Fruit fly (Drosophila melanogaster) whole organism, embryonic: ENCODE data around the gene Peritrophin-15a.

ENCODE experiments used
- Ada2b ChIP-seq: fragments of 200-800 bp; sonication (Bioruptor generic); IDR thresholded peaks from 2 replicates; pipeline ENCODE4 v1.3.6; 2022; ENCODE audit warnings: missing biosample characterization, missing genetic modification characterization
- BtbVII ChIP-seq: fragments of 200-800 bp; sonication (Bioruptor generic); optimal IDR thresholded peaks from 3 replicates; lab custom pipeline; 2017; ENCODE audit warnings: missing biosample characterization, mild to moderate bottlenecking, missing genetic modification characterization
- CG10267 ChIP-seq: fragments of 200-800 bp; sonication (Bioruptor generic); optimal IDR thresholded peaks from 2 replicates; lab custom pipeline; 2018; ENCODE audit warnings: missing biosample characterization, mild to moderate bottlenecking, missing genetic modification characterization, moderate library complexity
- CG10431 ChIP-seq: fragments of 200-800 bp; sonication (Bioruptor generic); optimal IDR thresholded peaks from 3 replicates; lab custom pipeline; 2018; ENCODE audit warnings: missing biosample characterization, mild to moderate bottlenecking, missing genetic modification characterization
- CG10979 ChIP-seq: fragments of 200-800 bp; sonication (Bioruptor generic); optimal IDR thresholded peaks from 2 replicates; lab custom pipeline; 2018; ENCODE audit warnings: missing biosample characterization, mild to moderate bottlenecking, missing genetic modification characterization, moderate library complexity
- CG11085 ChIP-seq: fragments of 200-800 bp; sonication (Bioruptor generic); IDR thresholded peaks from 2 replicates; pipeline ENCODE4 v1.3.6; 2022; ENCODE audit warnings: missing biosample characterization, missing genetic modification characterization
- CG1233 ChIP-seq: fragments of 200-800 bp; sonication (Bioruptor generic); optimal IDR thresholded peaks from 4 replicates; lab custom pipeline; 2018; ENCODE audit warnings: missing biosample characterization, mild to moderate bottlenecking, missing genetic modification characterization
- CG12391 ChIP-seq: fragments of 200-800 bp; sonication (Bioruptor generic); optimal IDR thresholded peaks from 3 replicates; lab custom pipeline; 2018; ENCODE audit warnings: missing biosample characterization, mild to moderate bottlenecking, missing genetic modification characterization, moderate library complexity
- CG13424 ChIP-seq: fragments of 200-800 bp; sonication (Bioruptor generic); optimal IDR thresholded peaks from 2 replicates; lab custom pipeline; 2019; ENCODE audit warnings: missing biosample characterization, mild to moderate bottlenecking, missing genetic modification characterization, moderate library complexity
- CG14667 ChIP-seq: fragments of 200-800 bp; sonication (Bioruptor generic); IDR thresholded peaks from 2 replicates; pipeline ENCODE4 v1.3.6; 2022; ENCODE audit warnings: missing biosample characterization, missing genetic modification characterization
- CG18011 ChIP-seq: fragments of 200-800 bp; sonication (Bioruptor generic); optimal IDR thresholded peaks from 2 replicates; lab custom pipeline; 2017; ENCODE audit warnings: missing biosample characterization, missing genetic modification characterization, mild to moderate bottlenecking, moderate library complexity, missing genotype
- CG1832 ChIP-seq: fragments of 200-800 bp; sonication (Bioruptor generic); optimal IDR thresholded peaks from 2 replicates; lab custom pipeline; 2017; ENCODE audit warnings: missing biosample characterization, mild to moderate bottlenecking, missing genetic modification characterization, inconsistent platforms
- CG2712 ChIP-seq: fragments of 200-800 bp; optimal IDR thresholded peaks from 3 replicates; lab custom pipeline; 2019; ENCODE audit warnings: missing biosample characterization, mild to moderate bottlenecking, missing genetic modification characterization, moderate library complexity
- CG30020 ChIP-seq: fragments of 200-800 bp; optimal IDR thresholded peaks from 2 replicates; lab custom pipeline; 2019; ENCODE audit warnings: missing biosample characterization, mild to moderate bottlenecking, missing genetic modification characterization, moderate library complexity
- CG3065 ChIP-seq: fragments of 200-800 bp; sonication (Bioruptor generic); optimal IDR thresholded peaks from 2 replicates; lab custom pipeline; 2016; ENCODE audit warnings: missing biosample characterization, missing genetic modification characterization
- CG32767 ChIP-seq: fragments of 200-800 bp; sonication (Bioruptor generic); IDR thresholded peaks from 2 replicates; pipeline ENCODE4 v1.3.6; 2022; ENCODE audit warnings: missing biosample characterization, missing genetic modification characterization
- CG34224 ChIP-seq: fragments of 200-800 bp; sonication (Bioruptor generic); IDR thresholded peaks from 3 replicates; pipeline ENCODE4 v1.3.6; 2022; ENCODE audit warnings: missing biosample characterization, missing genetic modification characterization; ENCODE audit not compliant: partially characterized antibody
- CG34422 ChIP-seq: fragments of 200-800 bp; sonication (Bioruptor generic); IDR thresholded peaks from 3 replicates; pipeline ENCODE4 v1.3.6; 2022; ENCODE audit warnings: missing biosample characterization, missing genetic modification characterization
- CG7963 ChIP-seq: fragments of 200-800 bp; sonication (Bioruptor generic); IDR thresholded peaks from 3 replicates; pipeline ENCODE4 v1.3.6; 2022; ENCODE audit warnings: missing biosample characterization, missing genetic modification characterization; ENCODE audit not compliant: partially characterized antibody
- CHES-1-like ChIP-seq: fragments of 200-800 bp; sonication (Bioruptor generic); optimal IDR thresholded peaks from 2 replicates; lab custom pipeline; 2016; ENCODE audit warnings: missing biosample characterization, missing genetic modification characterization
- Doc3 ChIP-seq: fragments of 200-800 bp; sonication (Bioruptor generic); IDR thresholded peaks from 3 replicates; pipeline ENCODE4 v1.3.6; 2022; ENCODE audit warnings: missing biosample characterization, missing genetic modification characterization; ENCODE audit not compliant: partially characterized antibody
- Dref ChIP-seq: fragments of 200-800 bp; sonication (Bioruptor generic); IDR thresholded peaks from 2 replicates; pipeline ENCODE4 v1.3.6; 2022; ENCODE audit warnings: missing biosample characterization, missing genetic modification characterization
- E2f2 ChIP-seq: fragments of 200-800 bp; sonication (Bioruptor generic); IDR thresholded peaks from 2 replicates; pipeline ENCODE4 v1.3.6; 2022; ENCODE audit warnings: missing biosample characterization, missing genetic modification characterization
- Ets65A ChIP-seq: fragments of 200-800 bp; sonication (Bioruptor generic); peaks from one replicate; lab custom pipeline; 2016; ENCODE audit warnings: missing biosample characterization, missing genetic modification characterization
- Fer1 ChIP-seq: fragments of 200-800 bp; sonication (Bioruptor generic); optimal IDR thresholded peaks from 2 replicates; lab custom pipeline; 2017; ENCODE audit warnings: missing biosample characterization, mild to moderate bottlenecking, missing genetic modification characterization
- H2.0 ChIP-seq: fragments of 200-800 bp; sonication (Bioruptor generic); IDR thresholded peaks from 2 replicates; pipeline ENCODE4 v1.3.6; 2022; ENCODE audit warnings: missing biosample characterization, missing genetic modification characterization
- HLHmδ ChIP-seq: fragments of 200-800 bp; sonication (Bioruptor generic); optimal IDR thresholded peaks from 2 replicates; lab custom pipeline; 2018; ENCODE audit warnings: missing biosample characterization, mild to moderate bottlenecking, missing genetic modification characterization, moderate library complexity
- Hsf ChIP-seq: fragments of 200-800 bp; sonication (Bioruptor generic); optimal IDR thresholded peaks from 3 replicates; lab custom pipeline; 2016; ENCODE audit warnings: missing biosample characterization, missing genetic modification characterization
- MESR4 ChIP-seq: fragments of 200-800 bp; sonication (Bioruptor generic); optimal IDR thresholded peaks from 2 replicates; lab custom pipeline; 2018; ENCODE audit warnings: missing biosample characterization, mild to moderate bottlenecking, missing genetic modification characterization, moderate library complexity
- Mrtf ChIP-seq: fragments of 200-800 bp; sonication (Bioruptor generic); IDR thresholded peaks from 3 replicates; pipeline ENCODE4 v1.3.6; 2022; ENCODE audit warnings: missing biosample characterization, missing genetic modification characterization
- Nf-YC ChIP-seq: fragments of 200-800 bp; optimal IDR thresholded peaks from 3 replicates; lab custom pipeline; 2019; ENCODE audit warnings: missing biosample characterization, mild to moderate bottlenecking, missing genetic modification characterization, moderate library complexity
- NfI ChIP-seq: fragments of 200-800 bp; sonication (Bioruptor generic); optimal IDR thresholded peaks from 3 replicates; lab custom pipeline; 2018; ENCODE audit warnings: missing biosample characterization, mild to moderate bottlenecking, missing genetic modification characterization, moderate library complexity
- Pdp1 ChIP-seq, 2 experiments: fragments of 200-800 bp; sonication (Bioruptor generic); optimal IDR thresholded peaks; 3 replicates each; lab custom pipeline; 2016; ENCODE audit warnings: missing biosample characterization in 2 of 2, missing genetic modification characterization in 2 of 2, mild to moderate bottlenecking in 1 of 2, moderate library complexity in 1 of 2
- Usf ChIP-seq: fragments of 200-800 bp; sonication (Bioruptor generic); optimal IDR thresholded peaks from 2 replicates; lab custom pipeline; 2017; ENCODE audit warnings: missing genotype, missing biosample characterization, missing genetic modification characterization
- Vsx1 ChIP-seq: fragments of 200-800 bp; sonication (Bioruptor generic); optimal IDR thresholded peaks from 2 replicates; lab custom pipeline; 2017; ENCODE audit warnings: missing biosample characterization, mild to moderate bottlenecking, missing genetic modification characterization, missing genetic modification reagents
- amos ChIP-seq: fragments of 200-800 bp; sonication (Bioruptor generic); IDR thresholded peaks from 2 replicates; pipeline ENCODE4 v1.3.6; 2022; ENCODE audit warnings: missing biosample characterization, missing genetic modification characterization; ENCODE audit not compliant: partially characterized antibody
- aop ChIP-seq: fragments of 200-800 bp; sonication (Bioruptor generic); IDR thresholded peaks from 2 replicates; pipeline ENCODE4 v1.3.6; 2022; ENCODE audit warnings: missing biosample characterization, missing genetic modification characterization
- hbn ChIP-seq: fragments of 200-800 bp; sonication (Bioruptor generic); IDR thresholded peaks from 2 replicates; pipeline ENCODE4 v1.3.6; 2022; ENCODE audit warnings: missing biosample characterization, missing genetic modification characterization; ENCODE audit not compliant: partially characterized antibody
- insv ChIP-seq, 2 experiments: fragments of 200-800 bp; sonication (Bioruptor generic); optimal IDR thresholded peaks; 3 replicates each; lab custom pipeline; 2016 to 2018; ENCODE audit warnings: missing biosample characterization in 2 of 2, missing genetic modification characterization in 2 of 2
- knrl ChIP-seq: fragments of 200-800 bp; sonication (Bioruptor generic); IDR thresholded peaks from 3 replicates; pipeline ENCODE4 v1.3.6; 2022; ENCODE audit warnings: missing biosample characterization, missing genetic modification characterization; ENCODE audit not compliant: partially characterized antibody
- lbe ChIP-seq: fragments of 200-800 bp; sonication (Bioruptor generic); optimal IDR thresholded peaks from 2 replicates; lab custom pipeline; 2016; ENCODE audit warnings: missing biosample characterization, mild to moderate bottlenecking, missing genetic modification characterization
- lmd ChIP-seq: fragments of 200-800 bp; sonication (Bioruptor generic); IDR thresholded peaks from 2 replicates; pipeline ENCODE4 v1.3.6; 2022; ENCODE audit warnings: missing biosample characterization, missing genetic modification characterization
- run ChIP-seq: fragments of 200-800 bp; sonication (Bioruptor generic); optimal IDR thresholded peaks from 3 replicates; lab custom pipeline; 2018; ENCODE audit warnings: missing biosample characterization, mild to moderate bottlenecking, missing genetic modification characterization
- sens ChIP-seq: fragments of 200-800 bp; sonication (Bioruptor generic); peaks from one replicate; lab custom pipeline; 2016; ENCODE audit warnings: missing biosample characterization, missing genetic modification characterization
- unpg ChIP-seq: fragments of 200-800 bp; sonication (Bioruptor generic); optimal IDR thresholded peaks from 3 replicates; lab custom pipeline; 2018; ENCODE audit warnings: missing biosample characterization, mild to moderate bottlenecking, missing genetic modification characterization, moderate library complexity
- wor ChIP-seq: fragments of 200-800 bp; sonication (Bioruptor generic); IDR thresholded peaks from 2 replicates; pipeline ENCODE4 v1.3.6; 2022; ENCODE audit warnings: missing biosample characterization, missing genetic modification characterization
- zen2 ChIP-seq: fragments of 200-800 bp; sonication (Bioruptor generic); IDR thresholded peaks from 3 replicates; pipeline ENCODE4 v1.3.6; 2022; ENCODE audit warnings: missing biosample characterization, missing genetic modification characterization; ENCODE audit not compliant: partially characterized antibody

The Peritrophin-15a gene

dm6 chr2L:8364006-8364956, 31.6 kb downstream of the Peritrophin-15a start, which contains the start of the genes RpS13 and CSN8 (continued):
- peak; percentile 94 for TF ChIP-seq CG18011 (GFP tag; lab: Kevin White, UChicago)
- no peak for TF ChIP-seq aop (GFP tag; lab: Robert Waterston, UW)
- 0 out of 2 replicates have a peak, but pooled peaks have one; percentile 17 for TF ChIP-seq CG32767 (GFP tag; lab: Robert Waterston, UW)
- TF ChIP-seq Vsx1 (GFP tag; lab: Kevin White, UChicago): peak; percentile 46
- TF ChIP-seq CG1233 (GFP tag; lab: Kevin White, UChicago): peak; percentile 12
- TF ChIP-seq Pdp1 (GFP tag; optimal IDR thresholded peaks at IDR 0.05; lab: Kevin White, UChicago): peak in 1 of 2 experiments; percentile 9
- peak; percentile 62; the same call in 1 of the 3 replicates for TF ChIP-seq CG34422 (GFP tag; lab: Robert Waterston, UW)
- TF ChIP-seq Dref (GFP tag; lab: Robert Waterston, UW): peak; percentile 75
- TF ChIP-seq Ets65A (GFP tag; lab: Kevin White, UChicago): no peak
- peak; percentile 87; the same call in 2 of the 3 replicates for TF ChIP-seq zen2 (GFP tag; lab: Robert Waterston, UW)
- peak; percentile 82 for TF ChIP-seq sens (GFP tag; lab: Kevin White, UChicago)
- TF ChIP-seq Fer1: peak; percentile 52
- no peak for TF ChIP-seq wor (GFP tag; lab: Robert Waterston, UW)
- peak; percentile 20 for TF ChIP-seq CG10979 (tag; lab: Kevin White, UChicago)
- no peak for TF ChIP-seq Usf (GFP tag; lab: Kevin White, UChicago)
- no peak for TF ChIP-seq lmd
- peak; percentile 93 for TF ChIP-seq CG34224 (GFP tag; lab: Robert Waterston, UW)
- peak; percentile 5 for TF ChIP-seq CG13424 (tag; lab: Kevin White, UChicago)
- no peak for TF ChIP-seq BtbVII (GFP tag; lab: Kevin White, UChicago)
- no peak for TF ChIP-seq H2.0 (GFP tag; lab: Robert Waterston, UW)
- peak; percentile 33 for TF ChIP-seq CG2712 (tag; lab: Kevin White, UChicago)
- no peak for TF ChIP-seq CG1832 (GFP tag; lab: Kevin White, UChicago)
- peak; percentile 8 for TF ChIP-seq CHES-1-like (GFP tag; lab: Kevin White, UChicago)
- TF ChIP-seq CG12391 (tag; lab: Kevin White, UChicago): peak; percentile 41
- no peak for TF ChIP-seq CG3065 (GFP tag; lab: Kevin White, UChicago)
- no peak for TF ChIP-seq NfI (GFP tag; lab: Kevin White, UChicago)
- no peak for TF ChIP-seq CG11085 (GFP tag; lab: Robert Waterston, UW)
- peak in 1 of 2 experiments; percentile 40 for TF ChIP-seq insv (GFP tag; optimal IDR thresholded peaks at IDR 0.05; lab: Kevin White, UChicago)
- TF ChIP-seq hbn (GFP tag; lab: Robert Waterston, UW): peak; percentile 93
- TF ChIP-seq CG7963 (GFP tag; lab: Robert Waterston, UW): peak; percentile 85
- TF ChIP-seq CG14667 (GFP tag; lab: Robert Waterston, UW): no peak
- TF ChIP-seq run: no peak
- TF ChIP-seq Nf-YC (tag; lab: Kevin White, UChicago): peak; percentile 60
- TF ChIP-seq knrl (GFP tag; lab: Robert Waterston, UW): peak; percentile 95
- peak; percentile 64 for TF ChIP-seq CG30020 (tag; lab: Kevin White, UChicago)
- TF ChIP-seq Ada2b (GFP tag; lab: Robert Waterston, UW): no peak
- no peak for TF ChIP-seq lbe (GFP tag; lab: Kevin White, UChicago)
- TF ChIP-seq E2f2 (GFP tag; lab: Robert Waterston, UW): peak; percentile 39
- peak; percentile 27 for TF ChIP-seq unpg
- no peak for TF ChIP-seq CG10431 (GFP tag; lab: Kevin White, UChicago)
- peak; percentile 93 for TF ChIP-seq amos (GFP tag; lab: Robert Waterston, UW)
- peak; percentile 93 for TF ChIP-seq Doc3 (GFP tag; lab: Robert Waterston, UW)
- no peak for TF ChIP-seq HLHmδ (GFP tag; lab: Kevin White, UChicago)
- peak; percentile 97 for TF ChIP-seq MESR4
- peak; percentile 39 for TF ChIP-seq Hsf (GFP tag; lab: Kevin White, UChicago)
- TF ChIP-seq CG10267 (tag; lab: Kevin White, UChicago): peak; percentile 63
- no peak for TF ChIP-seq Mrtf (GFP tag; lab: Robert Waterston, UW)
